Worm (Caenorhabditis elegans) whole organism, young adult: ENCODE measurements around the gene F22E5.6.

Source experiments
- D2030.7 ChIP-seq: fragments of 200-800 bp; sonication (Bioruptor generic); IDR thresholded peaks from 2 replicates; pipeline ENCODE4 v1.3.6; 2022; ENCODE audit warnings: missing genetic modification reagents, missing genetic modification characterization, missing compliant biosample characterization
- F52B5.7 ChIP-seq: sonication (generic microtip); optimal IDR thresholded peaks from 2 replicates; lab custom pipeline; 2016; ENCODE audit warnings: mild to moderate bottlenecking, missing genetic modification characterization, missing compliant biosample characterization
- die-1 ChIP-seq: sonication (generic microtip); optimal IDR thresholded peaks from 2 replicates; lab custom pipeline; 2016; ENCODE audit warnings: missing genotype, mild to moderate bottlenecking, missing genetic modification characterization, missing compliant biosample characterization

DNA sequence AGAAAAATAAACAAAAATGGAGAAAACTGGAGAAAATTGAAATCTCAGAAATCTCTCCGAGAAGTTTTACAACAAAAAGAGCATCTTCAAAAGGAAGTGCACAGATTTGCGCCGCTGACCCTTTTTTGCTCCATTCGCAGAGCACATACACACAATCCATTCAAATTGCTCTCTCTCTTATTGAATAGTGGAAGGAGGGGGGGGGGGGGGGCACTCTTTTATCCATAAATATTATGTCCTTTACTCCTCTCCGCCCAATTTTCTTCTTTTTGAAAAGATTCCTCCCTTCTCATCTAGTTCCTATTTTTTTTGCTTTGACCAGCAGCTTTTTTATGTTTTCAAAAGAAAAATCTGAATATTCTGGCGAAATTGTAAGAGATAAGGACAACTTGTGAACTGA is 45.4 kb downstream of the F22E5.6 start:
- TF ChIP-seq F52B5.7 = no peak
- no peak for TF ChIP-seq D2030.7
- no peak for TF ChIP-seq die-1 (tag; lab: Kevin White, UChicago)
